Fruit fly (Drosophila melanogaster): Measurements from ENCODE around the gene Ras64B.

Ras64B gene

DNA sequence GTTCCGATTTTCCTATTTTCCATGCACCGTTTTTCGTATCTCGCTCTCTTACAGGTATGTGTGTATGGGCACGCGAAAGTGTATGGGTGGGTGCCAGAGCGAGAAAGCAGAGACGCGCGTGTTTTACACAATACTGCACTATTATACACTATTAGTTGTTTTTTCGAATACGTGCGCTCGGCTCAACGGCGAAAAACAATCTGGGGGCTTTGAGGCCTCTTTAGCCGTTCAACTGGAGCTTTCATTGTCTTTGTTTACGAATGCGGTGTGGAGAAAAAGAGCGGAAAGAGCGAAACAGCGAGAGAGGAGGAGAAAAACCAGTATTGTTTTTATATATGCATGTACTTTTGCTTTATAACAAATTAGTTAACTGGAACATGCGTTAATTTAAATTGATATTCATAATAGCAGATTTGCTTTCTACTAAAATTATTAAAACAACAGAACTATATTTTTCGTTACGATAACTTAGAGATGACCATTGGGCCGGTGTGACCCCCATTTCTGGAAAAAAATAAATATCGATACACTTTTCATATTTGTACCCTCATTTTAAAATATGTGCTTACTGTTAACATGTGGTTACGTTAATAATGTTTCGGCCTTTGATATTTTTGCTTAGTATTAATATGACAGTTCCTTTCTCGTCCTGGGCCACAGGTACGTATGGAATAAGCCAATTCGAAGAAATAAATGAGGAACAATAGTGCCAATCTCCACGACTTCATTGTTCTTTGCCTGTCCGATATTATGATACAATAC lies 36.2 kb upstream of the Ras64B start, which contains the start of gene CG14995 (continued):
- no peak for TF ChIP-seq trh (GFP tag; optimal IDR thresholded peaks at IDR 0.05)
- TF ChIP-seq CG10959 (GFP tag; IDR thresholded peaks at IDR 0.05) = no peak
- TF ChIP-seq CG14667 (GFP tag; IDR thresholded peaks at IDR 0.05) = no peak
- TF ChIP-seq lab (GFP tag; optimal IDR thresholded peaks at IDR 0.05) = peak; percentile 67
- no peak for TF ChIP-seq CG9215 (GFP tag; IDR thresholded peaks at IDR 0.05)
- peak; percentile 92 for TF ChIP-seq psq (GFP tag; optimal IDR thresholded peaks at IDR 0.05)
- no peak for TF ChIP-seq Fer3 (tag; optimal IDR thresholded peaks at IDR 0.05)
- TF ChIP-seq abd-A (tag; optimal IDR thresholded peaks at IDR 0.05) = peak; percentile 66
- TF ChIP-seq bbx (GFP tag; IDR thresholded peaks at IDR 0.05; ENCODE audit: partially characterized antibody) = peak; percentile 51; the same call in 1 of the 2 replicates
- no peak for TF ChIP-seq croc (GFP tag; conservative IDR thresholded peaks at IDR 0.05)
- TF ChIP-seq CG12219 (GFP tag; optimal IDR thresholded peaks at IDR 0.05) = no peak
- TF ChIP-seq jigr1 (GFP tag; IDR thresholded peaks at IDR 0.05) = no peak
- TF ChIP-seq Fer1 (GFP tag; optimal IDR thresholded peaks at IDR 0.05) = peak; percentile 72
- TF ChIP-seq Bteb2 (GFP tag; optimal IDR thresholded peaks at IDR 0.05) = no peak
- no peak for TF ChIP-seq ro (GFP tag; IDR thresholded peaks at IDR 0.05)
- TF ChIP-seq dmrt11E (tag; optimal IDR thresholded peaks at IDR 0.05) = no peak
- TF ChIP-seq usp (GFP tag; optimal IDR thresholded peaks at IDR 0.05) = no peak
- TF ChIP-seq tll (GFP tag; optimal IDR thresholded peaks at IDR 0.05) = no peak
- no peak for TF ChIP-seq gce (GFP tag; IDR thresholded peaks at IDR 0.05)
- no peak for TF ChIP-seq danr (GFP tag; IDR thresholded peaks at IDR 0.05)
- no peak for TF ChIP-seq ham (GFP tag; IDR thresholded peaks at IDR 0.05)
- no peak for TF ChIP-seq CG18764 (GFP tag; optimal IDR thresholded peaks at IDR 0.05)
- peak; percentile 67 for TF ChIP-seq oc (tag; optimal IDR thresholded peaks at IDR 0.05)
- no peak for TF ChIP-seq Abd-B (GFP tag; optimal IDR thresholded peaks at IDR 0.05)
- no peak for TF ChIP-seq CG4360 (GFP tag; IDR thresholded peaks at IDR 0.05)
- peak; percentile 28; the same call in 2 of the 3 replicates for TF ChIP-seq CG34224 (GFP tag; IDR thresholded peaks at IDR 0.05; ENCODE audit: partially characterized antibody)
- no peak for TF ChIP-seq zfh1 (GFP tag; IDR thresholded peaks at IDR 0.05)
- no peak for TF ChIP-seq nerfin-2 (GFP tag; IDR thresholded peaks at IDR 0.05; ENCODE audit: partially characterized antibody)
- TF ChIP-seq CG1792 (GFP tag; optimal IDR thresholded peaks at IDR 0.05) = no peak
- peak; percentile 63; the same call in 2 of the 3 replicates for TF ChIP-seq vnd (GFP tag; IDR thresholded peaks at IDR 0.05; ENCODE audit: partially characterized antibody)
- TF ChIP-seq pnt (GFP tag; optimal IDR thresholded peaks at IDR 0.05) = no peak
- TF ChIP-seq CG18619 (GFP tag; optimal IDR thresholded peaks at IDR 0.05) = no peak
- peak; percentile 64 for TF ChIP-seq Deaf1 (tag; optimal IDR thresholded peaks at IDR 0.05)
- TF ChIP-seq CG8944 (GFP tag; optimal IDR thresholded peaks at IDR 0.05) = no peak
- no peak for TF ChIP-seq CG17186 (GFP tag; optimal IDR thresholded peaks at IDR 0.05)
- TF ChIP-seq CG2120 (GFP tag; optimal IDR thresholded peaks at IDR 0.05) = no peak
- no peak for TF ChIP-seq CG30403 (GFP tag; optimal IDR thresholded peaks at IDR 0.05)
- no peak for TF ChIP-seq CG10462 (GFP tag; optimal IDR thresholded peaks at IDR 0.05)
- TF ChIP-seq E2f2 (GFP tag; IDR thresholded peaks at IDR 0.05) = peak; percentile 81
- no peak for TF ChIP-seq corto (GFP tag; optimal IDR thresholded peaks at IDR 0.05)
- TF ChIP-seq mld (GFP tag; IDR thresholded peaks at IDR 0.05; ENCODE audit: partially characterized antibody) = no peak
- TF ChIP-seq unpg (GFP tag; optimal IDR thresholded peaks at IDR 0.05) = no peak
- no peak for TF ChIP-seq kay (GFP tag; optimal IDR thresholded peaks at IDR 0.05)
- no peak for TF ChIP-seq NC2α (GFP tag; optimal IDR thresholded peaks at IDR 0.05)
- no peak for TF ChIP-seq Vsx1 (GFP tag; optimal IDR thresholded peaks at IDR 0.05)
- peak; percentile 37 for TF ChIP-seq kah (GFP tag; optimal IDR thresholded peaks at IDR 0.05)
- TF ChIP-seq dati (GFP tag; IDR thresholded peaks at IDR 0.05) = no peak
- no peak for TF ChIP-seq CG11247 (GFP tag; IDR thresholded peaks at IDR 0.05)
- TF ChIP-seq otp (GFP tag; IDR thresholded peaks at IDR 0.05) = no peak
- no peak for TF ChIP-seq Lpt (GFP tag; optimal IDR thresholded peaks at IDR 0.05)

Measured in whole organism, embryonic.